Fruit fly (Drosophila melanogaster): ENCODE measurements around the gene CG12531.
A peak's percentile ranks its signal among the peaks of the same experiment; 100 is the strongest.

Gene CG12531

DNA sequence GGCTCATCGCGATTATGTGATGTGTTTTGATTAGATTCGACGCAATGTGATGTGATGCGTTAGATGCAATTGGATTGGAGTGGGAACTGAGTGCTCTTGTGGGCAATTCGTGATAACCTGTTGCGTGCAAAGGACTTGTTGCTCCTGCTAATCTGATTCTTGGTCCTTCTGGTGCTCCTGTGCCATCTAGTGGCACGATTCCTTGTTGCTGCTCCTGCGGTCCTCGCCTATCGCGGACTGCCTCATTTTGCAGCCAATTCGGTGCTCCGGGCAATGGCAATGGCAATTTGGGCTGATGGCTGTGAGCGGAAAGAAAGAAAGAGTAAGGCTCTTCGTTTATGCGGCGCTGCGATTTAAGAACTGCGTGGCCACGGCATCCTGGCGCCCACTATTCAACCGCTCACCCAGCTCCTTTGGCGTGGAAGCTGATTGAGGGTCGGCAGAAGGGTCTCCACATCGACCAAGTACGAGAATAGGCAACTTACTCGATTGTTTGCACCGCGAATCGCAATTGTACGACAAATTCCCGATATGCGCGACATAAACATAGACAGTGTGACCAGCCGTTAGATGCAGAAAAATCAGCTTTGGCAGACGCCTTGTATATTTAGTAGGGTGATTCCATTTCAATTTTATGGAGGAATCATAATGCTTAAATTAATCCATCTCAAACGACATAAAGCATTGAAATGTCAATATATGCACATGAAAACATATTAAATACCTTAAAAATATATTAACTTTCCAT, 25.6 kb upstream of the CG12531 start, which contains the start of gene Mer (continued):
- TF ChIP-seq Mrtf (GFP tag; IDR thresholded peaks at IDR 0.05): peak; percentile 85
- peak; percentile 75 for TF ChIP-seq CG10654 (GFP tag; optimal IDR thresholded peaks at IDR 0.05)
- TF ChIP-seq lola (GFP tag; optimal IDR thresholded peaks at IDR 0.05): peak in 1 of 3 experiments; percentile 74
- TF ChIP-seq CG15269 (tag; optimal IDR thresholded peaks at IDR 0.05): peak; percentile 86
- peak; percentile 88 for TF ChIP-seq Xrp1 (GFP tag; IDR thresholded peaks at IDR 0.05)
- TF ChIP-seq slbo (GFP tag; IDR thresholded peaks at IDR 0.05): peak; percentile 87
- peak; percentile 92 for TF ChIP-seq Drgx (GFP tag; IDR thresholded peaks at IDR 0.05)
- TF ChIP-seq psq (GFP tag; optimal IDR thresholded peaks at IDR 0.05): peak; percentile 44
- 0 out of 2 replicates have a peak, but pooled peaks have one; percentile 38 for TF ChIP-seq bowl (GFP tag; IDR thresholded peaks at IDR 0.05)
- no peak for TF ChIP-seq knrl (GFP tag; IDR thresholded peaks at IDR 0.05; ENCODE audit: partially characterized antibody)
- TF ChIP-seq slou (GFP tag; optimal IDR thresholded peaks at IDR 0.05): peak; percentile 59
- TF ChIP-seq NC2β (GFP tag; optimal IDR thresholded peaks at IDR 0.05): peak; percentile 79
- TF ChIP-seq Dll (GFP tag; IDR thresholded peaks at IDR 0.05; ENCODE audit: partially characterized antibody): no peak
- peak; percentile 85 for TF ChIP-seq CG9727 (GFP tag; optimal IDR thresholded peaks at IDR 0.05)
- TF ChIP-seq CG18764 (GFP tag; optimal IDR thresholded peaks at IDR 0.05): peak; percentile 71
- peak; percentile 86 for TF ChIP-seq CG12219 (GFP tag; optimal IDR thresholded peaks at IDR 0.05)
- peak; percentile 71 for TF ChIP-seq Mes4 (GFP tag; optimal IDR thresholded peaks at IDR 0.05)
- peak; percentile 71 for TF ChIP-seq gsb (GFP tag; IDR thresholded peaks at IDR 0.05)
- TF ChIP-seq pnt (GFP tag; optimal IDR thresholded peaks at IDR 0.05): peak; percentile 76
- peak; percentile 75 for TF ChIP-seq gfzf (GFP tag; optimal IDR thresholded peaks at IDR 0.05)
- TF ChIP-seq chif (GFP tag; optimal IDR thresholded peaks at IDR 0.05): peak; percentile 69 to 85
- TF ChIP-seq CG13296 (GFP tag; optimal IDR thresholded peaks at IDR 0.05): peak; percentile 87
- TF ChIP-seq cg (GFP tag; optimal IDR thresholded peaks at IDR 0.05): no peak
- TF ChIP-seq Oaz (GFP tag; IDR thresholded peaks at IDR 0.05): peak; percentile 67
- peak; percentile 71 for TF ChIP-seq MTF-1 (GFP tag; optimal IDR thresholded peaks at IDR 0.05; ENCODE audit: borderline replicate concordance)
- peak; percentile 64 for TF ChIP-seq CG1602 (GFP tag; optimal IDR thresholded peaks at IDR 0.05)
- peak; percentile 46 for TF ChIP-seq NC2α (GFP tag; optimal IDR thresholded peaks at IDR 0.05)
- no peak for TF ChIP-seq mld (GFP tag; IDR thresholded peaks at IDR 0.05; ENCODE audit: partially characterized antibody)
- TF ChIP-seq NFAT (GFP tag; IDR thresholded peaks at IDR 0.05): peak; percentile 48
- peak; percentile 77 for TF ChIP-seq eyg (GFP tag; optimal IDR thresholded peaks at IDR 0.05)
- peak; percentile 78 for TF ChIP-seq fu2 (GFP tag; optimal IDR thresholded peaks at IDR 0.05)
- TF ChIP-seq Lpt (GFP tag; optimal IDR thresholded peaks at IDR 0.05): no peak
- TF ChIP-seq CG15601 (tag; optimal IDR thresholded peaks at IDR 0.05): peak; percentile 63
- TF ChIP-seq Pdp1 (GFP tag; optimal IDR thresholded peaks at IDR 0.05): peak; percentile 78 to 81
- TF ChIP-seq crc (GFP tag; optimal IDR thresholded peaks at IDR 0.05): peak; percentile 82
- peak; percentile 89 for TF ChIP-seq CG32532 (GFP tag; IDR thresholded peaks at IDR 0.05)
- TF ChIP-seq Ssrp (tag; optimal IDR thresholded peaks at IDR 0.05): peak; percentile 69
- 0 out of 3 replicates have a peak, but pooled peaks have one; percentile 36 for TF ChIP-seq CG11560 (tag; IDR thresholded peaks at IDR 0.05)
- peak; percentile 1 for TF ChIP-seq tup (GFP tag; optimal IDR thresholded peaks at IDR 0.05)
- TF ChIP-seq Neu2 (GFP tag; optimal IDR thresholded peaks at IDR 0.05; ENCODE audit: borderline replicate concordance): peak; percentile 62
- TF ChIP-seq Spps (tag; optimal IDR thresholded peaks at IDR 0.05): peak; percentile 56
- peak; percentile 60 for TF ChIP-seq CG2202 (tag; optimal IDR thresholded peaks at IDR 0.05)
- TF ChIP-seq Doc3 (GFP tag; IDR thresholded peaks at IDR 0.05; ENCODE audit: partially characterized antibody): no peak
- TF ChIP-seq cato (GFP tag; optimal IDR thresholded peaks at IDR 0.05; ENCODE audit: borderline replicate concordance): peak; percentile 29
- peak; percentile 79 for TF ChIP-seq gro (GFP tag; optimal IDR thresholded peaks at IDR 0.05)
- peak; percentile 76 for TF ChIP-seq Oli (tag; optimal IDR thresholded peaks at IDR 0.05)
- peak; percentile 65 for TF ChIP-seq croc (GFP tag; conservative IDR thresholded peaks at IDR 0.05)
- TF ChIP-seq cwo (GFP tag; optimal IDR thresholded peaks at IDR 0.05): peak; percentile 77
